Fruit fly (Drosophila melanogaster): ENCODE measurements around the gene CG2258.
A peak's percentile ranks its signal among the peaks of the same experiment; 100 is the strongest.

The CG2258 gene

dm6 chrX:8114476-8115342, 12.8 kb upstream of the CG2258 start (continued):
- TF ChIP-seq fd102C (GFP tag; optimal IDR thresholded peaks at IDR 0.05) (no peak), Lpt (GFP tag; optimal IDR thresholded peaks at IDR 0.05) (no peak), Med (GFP tag) (peak; percentile 86), CG7987 (GFP tag; optimal IDR thresholded peaks at IDR 0.05) (no peak), gce (GFP tag; IDR thresholded peaks at IDR 0.05) (peak; percentile 53; the same call in 1 of the 3 replicates), ab (GFP tag; optimal IDR thresholded peaks at IDR 0.05) (no peak), CG13775 (GFP tag; optimal IDR thresholded peaks at IDR 0.05) (peak; percentile 52), kni (GFP tag; optimal IDR thresholded peaks at IDR 0.05) (peak; percentile 11), CG13624 (GFP tag; optimal IDR thresholded peaks at IDR 0.05) (peak; percentile 65), CG30020 (tag; optimal IDR thresholded peaks at IDR 0.05) (no peak), dati (GFP tag; IDR thresholded peaks at IDR 0.05) (no peak), CG18599 (GFP tag; optimal IDR thresholded peaks at IDR 0.05) (peak; percentile 84), CG1792 (GFP tag; optimal IDR thresholded peaks at IDR 0.05) (no peak), CG10979 (tag; optimal IDR thresholded peaks at IDR 0.05) (peak; percentile 42), CG11456 (GFP tag; IDR thresholded peaks at IDR 0.05) (no peak), sisA (GFP tag; IDR thresholded peaks at IDR 0.05) (peak; percentile 39; the same call in 1 of the 2 replicates), sob (GFP tag; IDR thresholded peaks at IDR 0.05) (peak; percentile 62), Xbp1 (GFP tag; optimal IDR thresholded peaks at IDR 0.05) (peak; percentile 62), ttk (GFP tag; IDR thresholded peaks at IDR 0.05) (no peak), Meics (GFP tag; optimal IDR thresholded peaks at IDR 0.05) (peak; percentile 82), Dip2 (GFP tag; IDR thresholded peaks at IDR 0.05) (no peak), CG8924 (tag; optimal IDR thresholded peaks at IDR 0.05) (peak; percentile 64), CG6272 (GFP tag; IDR thresholded peaks at IDR 0.05) (no peak), gsb (GFP tag; IDR thresholded peaks at IDR 0.05) (0 out of 2 replicates have a peak, but pooled peaks have one; percentile 33), YL-1 (GFP tag; optimal IDR thresholded peaks at IDR 0.05) (no peak), mld (GFP tag; IDR thresholded peaks at IDR 0.05; ENCODE audit: partially characterized antibody) (no peak), repo (GFP tag; optimal IDR thresholded peaks at IDR 0.05) (peak; percentile 13), Nf-YA (GFP tag; IDR thresholded peaks at IDR 0.05) (no peak), Bdp1 (GFP tag; optimal IDR thresholded peaks at IDR 0.05) (peak; percentile 28), Ada2b (GFP tag; IDR thresholded peaks at IDR 0.05) (peak; percentile 52), CG15011 (GFP tag; optimal IDR thresholded peaks at IDR 0.05) (peak; percentile 62), dysf (GFP tag; IDR thresholded peaks at IDR 0.05) (peak; percentile 73), E2f2 (GFP tag; IDR thresholded peaks at IDR 0.05) (peak; percentile 38; the same call in 1 of the 2 replicates), TFAM (GFP tag; optimal IDR thresholded peaks at IDR 0.05) (no peak), CG31224 (GFP tag; IDR thresholded peaks at IDR 0.05) (peak; percentile 62), caup (GFP tag; optimal IDR thresholded peaks at IDR 0.05; ENCODE audit: severe bottlenecking) (peak; percentile 67), CG3407 (GFP tag; optimal IDR thresholded peaks at IDR 0.05) (no peak), CG3995 (GFP tag; optimal IDR thresholded peaks at IDR 0.05) (no peak), insv (GFP tag; optimal IDR thresholded peaks at IDR 0.05) (peak; percentile 64 to 94), nau (GFP tag; optimal IDR thresholded peaks at IDR 0.05) (peak; percentile 13), da (GFP tag; optimal IDR thresholded peaks at IDR 0.05) (no peak), hb (GFP tag; IDR thresholded peaks at IDR 0.05; ENCODE audit: partially characterized antibody) (no peak), CG11247 (GFP tag; IDR thresholded peaks at IDR 0.05) (0 out of 2 replicates have a peak, but pooled peaks have one; percentile 32), CG7745 (tag; optimal IDR thresholded peaks at IDR 0.05) (no peak), corto (GFP tag; optimal IDR thresholded peaks at IDR 0.05) (no peak), ranshi (GFP tag; IDR thresholded peaks at IDR 0.05) (peak; percentile 63; the same call in 1 of the 2 replicates), Ravus (GFP tag; IDR thresholded peaks at IDR 0.05) (no peak; the same call in 1 of the 2 replicates), rib (GFP tag; IDR thresholded peaks at IDR 0.05) (no peak), CG4820 (GFP tag; optimal IDR thresholded peaks at IDR 0.05) (no peak)

Data from whole organism, embryonic.